Fruit fly (Drosophila melanogaster): ENCODE data around the gene mthl10.

The mthl10 gene

dm6 chr3L:361201-361600 lies 18.5 kb upstream of the mthl10 start, which contains the start of the genes Cdc5 and CG1233 (continued):
- TF ChIP-seq lola (GFP tag; optimal IDR thresholded peaks at IDR 0.05) (peak in 1 of 3 experiments; percentile 70), Ptx1 (GFP tag; IDR thresholded peaks at IDR 0.05) (0 out of 2 replicates have a peak, but pooled peaks have one; percentile 34), CG7357 (GFP tag; IDR thresholded peaks at IDR 0.05) (no peak), Hey (tag; optimal IDR thresholded peaks at IDR 0.05) (no peak), ab (GFP tag; optimal IDR thresholded peaks at IDR 0.05) (no peak), exex (tag; optimal IDR thresholded peaks at IDR 0.05) (no peak), CG17328 (GFP tag; IDR thresholded peaks at IDR 0.05) (peak; percentile 23; the same call in 1 of the 2 replicates), CG10565 (GFP tag; optimal IDR thresholded peaks at IDR 0.05) (no peak), gfzf (GFP tag; optimal IDR thresholded peaks at IDR 0.05) (peak; percentile 66), Gug (GFP tag; IDR thresholded peaks at IDR 0.05) (no peak), ATbp (GFP tag; optimal IDR thresholded peaks at IDR 0.05) (no peak), sr (GFP tag; IDR thresholded peaks at IDR 0.05) (no peak), CG1647 (GFP tag; optimal IDR thresholded peaks at IDR 0.05) (no peak), Mad (GFP tag; optimal IDR thresholded peaks at IDR 0.05) (peak; percentile 76), Med (GFP tag) (peak; percentile 88), dmrt11E (tag; optimal IDR thresholded peaks at IDR 0.05) (peak; percentile 58), lbe (GFP tag; optimal IDR thresholded peaks at IDR 0.05) (no peak), CG14014 (GFP tag; IDR thresholded peaks at IDR 0.05) (no peak), unc-4 (GFP tag; IDR thresholded peaks at IDR 0.05; ENCODE audit: partially characterized antibody) (peak; percentile 57; the same call in 1 of the 2 replicates), NC2α (GFP tag; optimal IDR thresholded peaks at IDR 0.05) (no peak), CG3726 (GFP tag; IDR thresholded peaks at IDR 0.05) (no peak), H2.0 (GFP tag; IDR thresholded peaks at IDR 0.05) (no peak), eve (GFP tag; optimal IDR thresholded peaks at IDR 0.05) (no peak), CG17912 (GFP tag; optimal IDR thresholded peaks at IDR 0.05) (no peak), CG5245 (GFP tag; optimal IDR thresholded peaks at IDR 0.05) (no peak), sug (tag; optimal IDR thresholded peaks at IDR 0.05) (no peak), Side (GFP tag; optimal IDR thresholded peaks at IDR 0.05) (no peak), CG2712 (tag; optimal IDR thresholded peaks at IDR 0.05) (no peak), CG9876 (GFP tag; optimal IDR thresholded peaks at IDR 0.05) (no peak), grn (GFP tag; optimal IDR thresholded peaks at IDR 0.05) (no peak), CG30020 (tag; optimal IDR thresholded peaks at IDR 0.05) (peak; percentile 83), abd-A (tag; optimal IDR thresholded peaks at IDR 0.05) (no peak), CG12659 (GFP tag; optimal IDR thresholded peaks at IDR 0.05) (peak; percentile 75), CG30431 (GFP tag; optimal IDR thresholded peaks at IDR 0.05) (no peak), usp (GFP tag; optimal IDR thresholded peaks at IDR 0.05) (no peak), ken (GFP tag; IDR thresholded peaks at IDR 0.05) (peak; percentile 43; the same call in 1 of the 3 replicates), Fer3 (tag; optimal IDR thresholded peaks at IDR 0.05) (no peak), CG6175 (GFP tag; IDR thresholded peaks at IDR 0.05) (no peak), sens (GFP tag) (peak; percentile 87), Hand (GFP tag; optimal IDR thresholded peaks at IDR 0.05) (no peak), HLH4C (GFP tag; IDR thresholded peaks at IDR 0.05; ENCODE audit: partially characterized antibody) (peak; percentile 43), nerfin-2 (GFP tag; IDR thresholded peaks at IDR 0.05; ENCODE audit: partially characterized antibody) (no peak), B-H2 (GFP tag; optimal IDR thresholded peaks at IDR 0.05) (no peak), CG2875 (GFP tag; optimal IDR thresholded peaks at IDR 0.05) (no peak), tgo (GFP tag; IDR thresholded peaks at IDR 0.05) (peak; percentile 47), HLH54F (GFP tag; optimal IDR thresholded peaks at IDR 0.05) (peak; percentile 46), yki (optimal IDR thresholded peaks at IDR 0.05) (no peak), MESR4 (GFP tag; optimal IDR thresholded peaks at IDR 0.05) (peak; percentile 59), esg (GFP tag; conservative IDR thresholded peaks at IDR 0.05) (no peak), CG31441 (GFP tag; IDR thresholded peaks at IDR 0.05) (no peak), Dad (GFP tag; optimal IDR thresholded peaks at IDR 0.05) (peak; percentile 3), amos (GFP tag; IDR thresholded peaks at IDR 0.05; ENCODE audit: partially characterized antibody) (no peak)
